Fruit fly (Drosophila melanogaster) whole organism, prepupa: ENCODE measurements around the gene Taf9.
A peak's percentile ranks its signal among the peaks of the same experiment; 100 is the strongest.

Source experiments
- Blimp-1 ChIP-seq: fragments of 200-800 bp; sonication (Bioruptor generic); optimal IDR thresholded peaks from 3 replicates; lab custom pipeline; 2017; ENCODE audit warnings: missing biosample characterization, missing genetic modification characterization, mild to moderate bottlenecking, moderate library complexity, missing genetic modification reagents
- CG10631 ChIP-seq: fragments of 200-800 bp; sonication (Bioruptor generic); optimal IDR thresholded peaks from 2 replicates; lab custom pipeline; 2016; ENCODE audit warnings: missing biosample characterization, missing genetic modification characterization
- CG11294 ChIP-seq: fragments of 200-800 bp; sonication (Bioruptor generic); IDR thresholded peaks from 2 replicates; pipeline ENCODE4 v1.3.6; 2022; ENCODE audit warnings: missing biosample characterization, missing genetic modification characterization
- CG11902 ChIP-seq: fragments of 200-800 bp; sonication (Bioruptor generic); optimal IDR thresholded peaks from 3 replicates; lab custom pipeline; 2016; ENCODE audit warnings: missing biosample characterization, missing genetic modification characterization
- CG1621 ChIP-seq: fragments of 200-800 bp; sonication (Bioruptor generic); optimal IDR thresholded peaks from 3 replicates; lab custom pipeline; 2018; ENCODE audit warnings: missing biosample characterization, mild to moderate bottlenecking, missing genetic modification characterization
- CG16779 ChIP-seq: fragments of 200-800 bp; sonication (Bioruptor generic); optimal IDR thresholded peaks from 3 replicates; lab custom pipeline; 2017; ENCODE audit warnings: missing biosample characterization, mild to moderate bottlenecking, missing genetic modification characterization
- CG3032 ChIP-seq: fragments of 200-800 bp; optimal IDR thresholded peaks from 2 replicates; lab custom pipeline; 2019; ENCODE audit warnings: missing biosample characterization, mild to moderate bottlenecking, missing genetic modification characterization, moderate library complexity
- CG31627 ChIP-seq: fragments of 200-800 bp; sonication (Bioruptor generic); optimal IDR thresholded peaks from 3 replicates; lab custom pipeline; 2016; ENCODE audit warnings: missing biosample characterization, missing genetic modification characterization
- CG32006 ChIP-seq: fragments of 200-800 bp; sonication (Bioruptor generic); optimal IDR thresholded peaks from 3 replicates; lab custom pipeline; 2017; ENCODE audit warnings: missing biosample characterization, mild to moderate bottlenecking, missing genetic modification characterization
- CG34406 ChIP-seq: fragments of 200-800 bp; sonication (Bioruptor generic); optimal IDR thresholded peaks from 3 replicates; lab custom pipeline; 2016; ENCODE audit warnings: missing biosample characterization, missing genetic modification characterization
- CG3919 ChIP-seq: fragments of 200-800 bp; sonication (Bioruptor generic); optimal IDR thresholded peaks from 3 replicates; lab custom pipeline; 2016; ENCODE audit warnings: missing biosample characterization, missing genetic modification characterization
- CG6163 ChIP-seq: fragments of 200-800 bp; sonication (Bioruptor generic); IDR thresholded peaks from 3 replicates; pipeline ENCODE4 v1.3.6; 2022; ENCODE audit warnings: missing biosample characterization, missing genetic modification characterization
- CG6276 ChIP-seq: fragments of 200-800 bp; sonication (Bioruptor generic); optimal IDR thresholded peaks from 2 replicates; lab custom pipeline; 2017; ENCODE audit warnings: missing biosample characterization, mild to moderate bottlenecking, missing genetic modification characterization
- CG6792 ChIP-seq: fragments of 200-800 bp; sonication (Bioruptor generic); optimal IDR thresholded peaks from 3 replicates; lab custom pipeline; 2016; ENCODE audit warnings: missing biosample characterization, missing genetic modification characterization
- CG6808 ChIP-seq: fragments of 200-800 bp; sonication (Bioruptor generic); optimal IDR thresholded peaks from 3 replicates; lab custom pipeline; 2017; ENCODE audit warnings: missing biosample characterization, missing genetic modification characterization, mild to moderate bottlenecking, moderate library complexity, missing genetic modification reagents
- CG7368 ChIP-seq: fragments of 200-800 bp; sonication (Bioruptor generic); optimal IDR thresholded peaks from 3 replicates; lab custom pipeline; 2016; ENCODE audit warnings: missing biosample characterization, missing genetic modification characterization
- CG8119 ChIP-seq: fragments of 200-800 bp; sonication (Bioruptor generic); IDR thresholded peaks from 3 replicates; pipeline ENCODE4 v1.3.6; 2022; ENCODE audit warnings: missing biosample characterization, missing genetic modification characterization
- CG8319 ChIP-seq: fragments of 200-800 bp; sonication (Bioruptor generic); optimal IDR thresholded peaks from 3 replicates; lab custom pipeline; 2016; ENCODE audit warnings: missing biosample characterization, missing genetic modification characterization
- CG8632 ChIP-seq: fragments of 200-800 bp; sonication (Bioruptor generic); optimal IDR thresholded peaks from 3 replicates; lab custom pipeline; 2016; ENCODE audit warnings: missing biosample characterization, missing genetic modification characterization
- Eip75B ChIP-seq: fragments of 200-800 bp; sonication (Bioruptor generic); optimal IDR thresholded peaks from 3 replicates; lab custom pipeline; 2016; ENCODE audit warnings: missing biosample characterization, missing genetic modification characterization
- Eip93F ChIP-seq: fragments of 200-800 bp; sonication (Bioruptor generic); optimal IDR thresholded peaks from 2 replicates; lab custom pipeline; 2016; ENCODE audit warnings: missing biosample characterization, mild to moderate bottlenecking, missing genetic modification characterization
- Ets21C ChIP-seq: fragments of 200-800 bp; sonication (Bioruptor generic); optimal IDR thresholded peaks from 3 replicates; lab custom pipeline; 2016; ENCODE audit warnings: missing biosample characterization, missing genetic modification characterization
- Ets96B ChIP-seq: fragments of 200-800 bp; optimal IDR thresholded peaks from 2 replicates; lab custom pipeline; 2019; ENCODE audit warnings: missing biosample characterization, mild to moderate bottlenecking, missing genetic modification characterization, moderate library complexity
- Hr38 ChIP-seq: sonication (Bioruptor generic); optimal IDR thresholded peaks from 2 replicates; lab custom pipeline; 2016; ENCODE audit warnings: missing biosample characterization, missing genetic modification characterization
- Hr4 ChIP-seq: fragments of 200-800 bp; sonication (Bioruptor generic); optimal IDR thresholded peaks from 3 replicates; lab custom pipeline; 2016; ENCODE audit warnings: missing biosample characterization, missing genetic modification characterization
- Lpt ChIP-seq: fragments of 200-800 bp; sonication (Bioruptor generic); optimal IDR thresholded peaks from 3 replicates; lab custom pipeline; 2016; ENCODE audit warnings: missing biosample characterization, missing genetic modification characterization
- Met ChIP-seq: fragments of 200-800 bp; sonication (Bioruptor generic); optimal IDR thresholded peaks from 3 replicates; lab custom pipeline; 2016; ENCODE audit warnings: missing biosample characterization, missing genetic modification characterization
- OdsH ChIP-seq: fragments of 200-800 bp; sonication (Bioruptor generic); optimal IDR thresholded peaks from 3 replicates; lab custom pipeline; 2016; ENCODE audit warnings: missing biosample characterization, missing genetic modification characterization
- Smox ChIP-seq: fragments of 200-800 bp; sonication (Bioruptor generic); optimal IDR thresholded peaks from 3 replicates; lab custom pipeline; 2016; ENCODE audit warnings: missing biosample characterization, missing genetic modification characterization
- Sox102F ChIP-seq: fragments of 200-800 bp; sonication (Bioruptor generic); optimal IDR thresholded peaks from 2 replicates; lab custom pipeline; 2016; ENCODE audit warnings: missing biosample characterization, mild to moderate bottlenecking, missing genetic modification characterization
- Sox14 ChIP-seq: fragments of 200-800 bp; sonication (Bioruptor generic); optimal IDR thresholded peaks from 3 replicates; lab custom pipeline; 2016; ENCODE audit warnings: missing biosample characterization, missing genetic modification characterization
- Sox15 ChIP-seq: fragments of 200-800 bp; sonication (Bioruptor generic); optimal IDR thresholded peaks from 3 replicates; lab custom pipeline; 2016; ENCODE audit warnings: missing biosample characterization, missing genetic modification characterization
- acj6 ChIP-seq: fragments of 200-800 bp; sonication (Bioruptor generic); optimal IDR thresholded peaks from 3 replicates; lab custom pipeline; 2016; ENCODE audit warnings: missing biosample characterization, missing genetic modification characterization
- cyc ChIP-seq: fragments of 200-800 bp; sonication (Bioruptor generic); optimal IDR thresholded peaks from 3 replicates; lab custom pipeline; 2016; ENCODE audit warnings: missing biosample characterization, missing genetic modification characterization
- dac ChIP-seq: fragments of 200-800 bp; sonication (Bioruptor generic); optimal IDR thresholded peaks from 2 replicates; lab custom pipeline; 2017; ENCODE audit warnings: missing biosample characterization, mild to moderate bottlenecking, missing genetic modification characterization
- dsx ChIP-seq: fragments of 200-800 bp; optimal IDR thresholded peaks from 3 replicates; lab custom pipeline; 2019; ENCODE audit warnings: missing biosample characterization, mild to moderate bottlenecking, missing genetic modification characterization, moderate library complexity; ENCODE audit not compliant: poor library complexity, severe bottlenecking
- esn ChIP-seq: fragments of 200-800 bp; sonication (Bioruptor generic); optimal IDR thresholded peaks from 2 replicates; lab custom pipeline; 2016; ENCODE audit warnings: missing biosample characterization, mild to moderate bottlenecking, missing genetic modification characterization, moderate library complexity
- fd59A ChIP-seq: fragments of 200-800 bp; sonication (Bioruptor generic); optimal IDR thresholded peaks from 2 replicates; lab custom pipeline; 2017; ENCODE audit warnings: missing biosample characterization, mild to moderate bottlenecking, missing genetic modification characterization, missing genetic modification reagents
- fd85E ChIP-seq: fragments of 200-800 bp; sonication (Bioruptor generic); optimal IDR thresholded peaks from 3 replicates; lab custom pipeline; 2016; ENCODE audit warnings: missing biosample characterization, missing genetic modification characterization
- lz ChIP-seq: fragments of 200-800 bp; sonication (Bioruptor generic); optimal IDR thresholded peaks from 3 replicates; lab custom pipeline; 2016; ENCODE audit warnings: missing biosample characterization, missing genetic modification characterization
- net ChIP-seq: fragments of 200-800 bp; sonication (Bioruptor generic); optimal IDR thresholded peaks from 3 replicates; lab custom pipeline; 2016; ENCODE audit warnings: missing biosample characterization, missing genetic modification characterization
- pdm3 ChIP-seq: fragments of 200-800 bp; sonication (Bioruptor generic); optimal IDR thresholded peaks from 3 replicates; lab custom pipeline; 2016; ENCODE audit warnings: missing biosample characterization, missing genetic modification characterization
- spab ChIP-seq: fragments of 200-800 bp; sonication (Bioruptor generic); optimal IDR thresholded peaks from 2 replicates; lab custom pipeline; 2017; ENCODE audit warnings: missing biosample characterization, mild to moderate bottlenecking, missing genetic modification characterization, missing genetic modification reagents
- ss ChIP-seq, 2 experiments: fragments of 200-800 bp; sonication (Bioruptor generic); optimal IDR thresholded peaks; 2 replicates in 1 of 2; 3 replicates in 1 of 2; lab custom pipeline; 2017 to 2018; ENCODE audit warnings: mild to moderate bottlenecking in 2 of 2, missing biosample characterization in 2 of 2, missing genetic modification characterization in 2 of 2, moderate library complexity in 1 of 2
- svp ChIP-seq: fragments of 200-800 bp; sonication (Bioruptor generic); peaks from one replicate; lab custom pipeline; 2016; ENCODE audit warnings: missing biosample characterization, missing genetic modification characterization
- topi ChIP-seq: fragments of 200-800 bp; sonication (Bioruptor generic); optimal IDR thresholded peaks from 3 replicates; lab custom pipeline; 2016; ENCODE audit warnings: missing biosample characterization, missing genetic modification characterization

Gene Taf9

DNA sequence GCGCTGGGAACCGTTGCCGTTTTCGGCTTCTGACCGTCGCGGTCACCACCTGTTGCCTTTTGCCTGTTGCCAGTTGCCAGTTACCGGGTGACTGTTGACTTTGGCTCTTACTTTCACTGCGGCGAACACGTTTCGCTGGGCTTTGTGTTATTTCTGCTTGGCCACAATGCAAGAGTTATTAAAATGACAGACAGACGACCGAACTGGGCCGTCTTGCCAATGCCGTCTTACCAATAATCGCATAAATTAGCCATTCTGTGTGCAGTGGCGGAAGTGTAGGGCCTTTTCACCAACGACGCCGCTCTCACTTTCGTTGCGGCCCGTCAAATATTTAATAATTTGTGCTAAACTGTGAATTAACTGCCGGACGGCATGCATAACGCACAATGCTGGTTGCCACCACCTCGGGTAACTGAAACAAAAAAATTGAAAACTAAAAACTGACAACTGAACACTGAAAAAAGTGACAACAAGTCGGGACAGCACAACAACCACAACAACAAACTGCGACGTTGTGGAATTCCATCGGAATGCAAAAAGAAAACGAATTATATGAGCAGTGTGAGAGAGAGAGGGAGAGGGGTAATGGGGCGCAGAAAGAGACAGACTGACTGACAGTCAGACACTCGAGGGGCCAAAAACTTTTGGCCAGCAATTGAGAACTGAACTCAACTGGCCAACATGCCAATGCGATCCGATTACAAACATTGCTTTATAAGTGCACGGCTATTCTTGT is 13.5 kb upstream of the Taf9 start:
- TF ChIP-seq net (GFP tag; lab: Kevin White, UChicago) (no peak), Blimp-1 (GFP tag; lab: Kevin White, UChicago) (peak; percentile 65)

DNA sequence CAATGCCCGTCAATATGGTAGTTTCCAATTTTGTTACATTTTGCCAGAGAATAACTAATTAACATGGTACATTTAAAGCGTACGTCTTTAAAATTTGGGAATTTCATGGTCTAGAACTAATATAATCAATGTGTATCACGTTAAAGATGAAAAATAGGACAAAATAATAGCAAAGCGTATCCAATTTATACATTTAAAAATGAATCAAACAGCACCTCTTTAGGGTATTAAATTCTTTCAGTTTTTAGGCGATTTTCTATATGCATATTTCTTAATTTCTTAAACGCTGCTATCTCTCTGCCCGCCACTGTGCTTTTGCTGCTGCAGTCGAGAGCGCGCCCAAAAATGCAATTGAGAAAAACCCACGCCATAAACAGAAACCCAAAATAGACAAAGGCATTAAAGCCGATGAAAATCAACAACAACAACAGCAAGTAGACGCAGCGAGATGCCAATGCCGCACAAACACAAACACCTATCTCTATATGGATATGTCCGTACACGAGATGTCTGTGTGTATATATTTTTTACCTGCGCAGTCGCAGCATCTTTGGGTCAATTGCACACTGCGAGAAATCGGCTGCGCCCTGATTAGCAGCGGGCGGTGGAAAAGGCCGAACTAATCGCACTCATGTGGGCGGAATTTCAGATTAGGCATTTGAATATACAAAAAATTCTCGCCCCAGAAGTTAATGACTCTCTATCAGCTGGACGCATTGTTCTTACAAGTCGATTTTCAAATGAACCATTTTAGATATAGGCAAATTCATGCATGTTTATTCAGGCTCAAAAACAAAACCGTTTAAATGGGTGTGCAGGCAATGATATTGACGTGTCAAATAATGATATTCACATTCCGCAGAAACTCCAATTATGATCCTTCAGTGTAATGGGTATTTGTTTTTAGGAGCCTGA is 12.6 kb upstream of the Taf9 start:
- TF ChIP-seq CG6276 (GFP tag; lab: Kevin White, UChicago) = peak; percentile 81
- peak; percentile 8 for TF ChIP-seq CG7368 (GFP tag; lab: Kevin White, UChicago)
- TF ChIP-seq CG6792 (GFP tag; lab: Kevin White, UChicago) = peak; percentile 58
- peak; percentile 15 for TF ChIP-seq CG6163 (GFP tag; lab: Robert Waterston, UW)
- peak; percentile 64 for TF ChIP-seq svp (GFP tag; lab: Kevin White, UChicago)
- peak; percentile 3 for TF ChIP-seq CG8319
- TF ChIP-seq acj6 (GFP tag; lab: Kevin White, UChicago) = peak; percentile 30
- TF ChIP-seq Met (GFP tag; lab: Kevin White, UChicago) = peak; percentile 52
- peak; percentile 82 for TF ChIP-seq CG32006 (GFP tag; lab: Kevin White, UChicago)
- peak; percentile 65 for TF ChIP-seq CG6808 (GFP tag; lab: Kevin White, UChicago)
- TF ChIP-seq cyc = peak; percentile 10
- peak; percentile 47 for TF ChIP-seq dsx
- TF ChIP-seq Hr4 (GFP tag; lab: Kevin White, UChicago) = peak; percentile 68
- TF ChIP-seq Eip75B = peak; percentile 39
- peak; percentile 21 to 60 for TF ChIP-seq ss (GFP tag; optimal IDR thresholded peaks at IDR 0.05; lab: Kevin White, UChicago)
- peak; percentile 34 for TF ChIP-seq pdm3
- no peak for TF ChIP-seq Hr38 (GFP tag; lab: Kevin White, UChicago)
- 0 out of 2 replicates have a peak, but pooled peaks have one; percentile 32 for TF ChIP-seq CG11294
- peak; percentile 16 for TF ChIP-seq Lpt (GFP tag; lab: Kevin White, UChicago)
- peak; percentile 65 for TF ChIP-seq dac (GFP tag; lab: Kevin White, UChicago)
- TF ChIP-seq CG3032 = peak; percentile 58
- peak; percentile 47 for TF ChIP-seq Sox15 (GFP tag; lab: Kevin White, UChicago)
- peak; percentile 35 for TF ChIP-seq CG10631
- peak; percentile 43 for TF ChIP-seq CG34406 (GFP tag; lab: Kevin White, UChicago)
- no peak for TF ChIP-seq fd85E (GFP tag; lab: Kevin White, UChicago)
- peak; percentile 54 for TF ChIP-seq CG8632 (GFP tag; lab: Kevin White, UChicago)
- TF ChIP-seq CG16779 (tag; lab: Kevin White, UChicago) = peak; percentile 50
- TF ChIP-seq spab = peak; percentile 42
- TF ChIP-seq Sox14 = peak; percentile 46
- no peak for TF ChIP-seq Ets21C
- no peak for TF ChIP-seq Eip93F
- peak; percentile 84 for TF ChIP-seq OdsH
- TF ChIP-seq topi (GFP tag; lab: Kevin White, UChicago) = peak; percentile 60
- peak; percentile 37 for TF ChIP-seq CG1621 (tag; lab: Kevin White, UChicago)
- peak; percentile 58 for TF ChIP-seq Ets96B (tag; lab: Kevin White, UChicago)
- TF ChIP-seq net (GFP tag; lab: Kevin White, UChicago) = peak; percentile 66
- TF ChIP-seq fd59A (GFP tag; lab: Kevin White, UChicago) = peak; percentile 45
- TF ChIP-seq Smox = peak; percentile 26
- peak; percentile 15 for TF ChIP-seq CG11902 (GFP tag; lab: Kevin White, UChicago)
- TF ChIP-seq CG31627 (GFP tag; lab: Kevin White, UChicago) = peak; percentile 21
- peak; percentile 41 for TF ChIP-seq esn (GFP tag; lab: Kevin White, UChicago)
- peak; percentile 29 for TF ChIP-seq lz (GFP tag; lab: Kevin White, UChicago)
- TF ChIP-seq CG8119 = peak; percentile 77
- TF ChIP-seq CG3919 (GFP tag; lab: Kevin White, UChicago) = peak; percentile 57
- TF ChIP-seq Sox102F (GFP tag; lab: Kevin White, UChicago) = peak; percentile 28
